Worm (Caenorhabditis elegans) whole organism, early embryonic: ENCODE measurements around the gene col-115.

Experiments
- B0310.2 ChIP-seq: sonication (generic microtip); optimal IDR thresholded peaks from 2 replicates; lab custom pipeline; 2016; ENCODE audit warnings: mild to moderate bottlenecking, missing genetic modification characterization, missing compliant biosample characterization
- F13C5.2 ChIP-seq: sonication (generic microtip); optimal IDR thresholded peaks from 2 replicates; lab custom pipeline; 2017; ENCODE audit warnings: mild to moderate bottlenecking, missing genetic modification characterization, inconsistent platforms, missing compliant biosample characterization
- aly-1 ChIP-seq: sonication (generic microtip); optimal IDR thresholded peaks from 2 replicates; lab custom pipeline; 2016; ENCODE audit warnings: missing genetic modification characterization, missing compliant biosample characterization
- ama-1 ChIP-seq: fragments of 150-350 bp; optimal IDR thresholded peaks from 2 replicates; lab custom pipeline; 2014
- ceh-13 ChIP-seq: fragments of 200-800 bp; sonication (Bioruptor generic); optimal IDR thresholded peaks from 2 replicates; lab custom pipeline; 2018; ENCODE audit warnings: mild to moderate bottlenecking, missing genetic modification characterization, missing compliant biosample characterization
- ceh-36 ChIP-seq: sonication (generic microtip); optimal IDR thresholded peaks from 2 replicates; lab custom pipeline; 2016; ENCODE audit warnings: missing genetic modification characterization, inconsistent platforms, missing compliant biosample characterization
- ets-7 ChIP-seq: sonication (generic microtip); optimal IDR thresholded peaks from 2 replicates; lab custom pipeline; 2016; ENCODE audit warnings: missing genotype, missing genetic modification characterization, missing compliant biosample characterization
- flt-1 ChIP-seq: fragments of 200-800 bp; sonication (Bioruptor generic); IDR thresholded peaks from 2 replicates; pipeline ENCODE4 v1.3.6; 2022; ENCODE audit warnings: missing genetic modification characterization, missing compliant biosample characterization
- hmbx-1 ChIP-seq: sonication (generic microtip); optimal IDR thresholded peaks from 2 replicates; lab custom pipeline; 2016; ENCODE audit warnings: mild to moderate bottlenecking, missing genetic modification characterization, missing compliant biosample characterization
- hmg-4 ChIP-seq: fragments of 200-800 bp; sonication (Bioruptor generic); optimal IDR thresholded peaks from 2 replicates; lab custom pipeline; 2018; ENCODE audit warnings: mild to moderate bottlenecking, missing genetic modification characterization, missing compliant biosample characterization
- pes-1 ChIP-seq: fragments of 200-800 bp; sonication (Bioruptor generic); IDR thresholded peaks from 2 replicates; pipeline ENCODE4 v1.3.6; 2022; ENCODE audit warnings: missing genetic modification reagents, missing genetic modification characterization, missing compliant biosample characterization
- scrt-1 ChIP-seq: fragments of 200-800 bp; sonication (Bioruptor generic); IDR thresholded peaks from 2 replicates; pipeline ENCODE4 v1.3.6; 2022; ENCODE audit warnings: missing genetic modification characterization, missing compliant biosample characterization
- sea-1 ChIP-seq: fragments of 200-800 bp; sonication (Bioruptor generic); conservative IDR thresholded peaks from 2 replicates; pipeline ENCODE4 v1.3.6; 2022; ENCODE audit warnings: missing genetic modification characterization, missing compliant biosample characterization
- tbx-11 ChIP-seq: fragments of 200-800 bp; sonication (Bioruptor generic); IDR thresholded peaks from 2 replicates; pipeline ENCODE4 v1.3.6; 2022; ENCODE audit warnings: missing genetic modification characterization, missing compliant biosample characterization
- tbx-37 ChIP-seq: fragments of 200-800 bp; sonication (Bioruptor generic); conservative IDR thresholded peaks from 2 replicates; pipeline ENCODE4 v1.3.6; 2022; ENCODE audit warnings: missing genetic modification reagents, missing genetic modification characterization, missing compliant biosample characterization
- tra-4 ChIP-seq: sonication (generic microtip); optimal IDR thresholded peaks from 2 replicates; lab custom pipeline; 2017; ENCODE audit warnings: missing genetic modification characterization, missing compliant biosample characterization

Gene col-115

ce11 chrIV:8000763-8001162 is 12.3 kb downstream of the col-115 start:
- TF ChIP-seq tbx-11 (GFP tag; lab: Robert Waterston, UW) = no peak
- peak; percentile 53 for TF ChIP-seq ceh-36

- TF ChIP-seq tbx-37 (GFP tag; lab: Robert Waterston, UW) (no peak), ceh-36 (no peak), B0310.2 (tag; lab: Kevin White, UChicago) (no peak), flt-1 (no peak), ama-1 (lab: Kevin White, UChicago) (no peak)
Measured at ce11 chrIV:8004019-8004418, 15.5 kb downstream of the col-115 start, which contains the start of gene rig-4. TSS of gene rig-4 (minus strand) at chrIV:8004119.

ce11 chrIV:8005376-8005775 is 16.9 kb downstream of the col-115 start:
- no peak for TF ChIP-seq pes-1 (GFP tag; lab: Robert Waterston, UW)
- no peak for TF ChIP-seq aly-1
- no peak for TF ChIP-seq F13C5.2 (tag; lab: Kevin White, UChicago)
- TF ChIP-seq tbx-37 (GFP tag; lab: Robert Waterston, UW) = no peak

ce11 chrIV:8006161-8006560 is 17.7 kb downstream of the col-115 start:
- TF ChIP-seq sea-1 (GFP tag; lab: Robert Waterston, UW) (no peak), tbx-11 (GFP tag; lab: Robert Waterston, UW) (no peak), F13C5.2 (tag; lab: Kevin White, UChicago) (no peak), ets-7 (tag; lab: Kevin White, UChicago) (no peak), ama-1 (lab: Kevin White, UChicago) (no peak)

- no peak for TF ChIP-seq hmbx-1 (tag; lab: Kevin White, UChicago)
- TF ChIP-seq flt-1 = no peak
- TF ChIP-seq aly-1 = no peak
- no peak for TF ChIP-seq tra-4
- TF ChIP-seq sea-1 (GFP tag; lab: Robert Waterston, UW) = no peak
- TF ChIP-seq ets-7 (tag; lab: Kevin White, UChicago) = no peak
- no peak for TF ChIP-seq tbx-11 (GFP tag; lab: Robert Waterston, UW)
- TF ChIP-seq B0310.2 (tag; lab: Kevin White, UChicago) = no peak
- no peak for TF ChIP-seq scrt-1 (GFP tag; lab: Robert Waterston, UW)
- TF ChIP-seq ama-1 (lab: Kevin White, UChicago) = no peak
- no peak for TF ChIP-seq hmg-4
- no peak for TF ChIP-seq pes-1 (GFP tag; lab: Robert Waterston, UW)
- no peak for TF ChIP-seq F13C5.2 (tag; lab: Kevin White, UChicago)
- no peak for TF ChIP-seq ceh-36
- no peak for TF ChIP-seq tbx-37 (GFP tag; lab: Robert Waterston, UW)
Measured at ce11 chrIV:8007549-8007948, 19.1 kb downstream of the col-115 start.

- peak; percentile 73 for TF ChIP-seq hmg-4
- no peak for TF ChIP-seq ceh-36
- TF ChIP-seq tbx-11 (GFP tag; lab: Robert Waterston, UW) = 0 out of 2 replicates have a peak, but pooled peaks have one; percentile 6
- TF ChIP-seq sea-1 (GFP tag; lab: Robert Waterston, UW) = no peak
- peak; percentile 2 for TF ChIP-seq F13C5.2 (tag; lab: Kevin White, UChicago)
- no peak for TF ChIP-seq ama-1 (lab: Kevin White, UChicago)
- no peak for TF ChIP-seq B0310.2 (tag; lab: Kevin White, UChicago)
- TF ChIP-seq scrt-1 (GFP tag; lab: Robert Waterston, UW) = 0 out of 2 replicates have a peak, but pooled peaks have one; percentile 6
- TF ChIP-seq pes-1 (GFP tag; lab: Robert Waterston, UW) = no peak
- TF ChIP-seq ceh-13 (GFP tag; lab: Kevin White, UChicago) = no peak
Measured at ce11 chrIV:8008137-8008536, 19.7 kb downstream of the col-115 start.

- TF ChIP-seq hmg-4 (peak; percentile 45), ama-1 (lab: Kevin White, UChicago) (no peak), tra-4 (no peak), F13C5.2 (tag; lab: Kevin White, UChicago) (no peak), scrt-1 (GFP tag; lab: Robert Waterston, UW) (no peak)
Measured at ce11 chrIV:8009374-8009773, 20.9 kb downstream of the col-115 start.

ce11 chrIV:8010521-8010920 is 22.0 kb downstream of the col-115 start:
- TF ChIP-seq scrt-1 (GFP tag; lab: Robert Waterston, UW) = no peak
- TF ChIP-seq hmbx-1 (tag; lab: Kevin White, UChicago) = no peak
- TF ChIP-seq ceh-36 = no peak
- no peak for TF ChIP-seq B0310.2 (tag; lab: Kevin White, UChicago)
- no peak for TF ChIP-seq flt-1

ce11 chrIV:8012330-8012729 is 23.8 kb downstream of the col-115 start, which contains the start of gene Y42H9B.3:
TSS of gene Y42H9B.3 (minus strand) at chrIV:8012430.
- TF ChIP-seq tbx-37 (GFP tag; lab: Robert Waterston, UW) = no peak

- no peak for TF ChIP-seq ceh-36
Measured at ce11 chrIV:8013849-8014248, 25.4 kb downstream of the col-115 start, which contains the start of gene C26B2.8. TSS of gene C26B2.8 (plus strand) at chrIV:8014149.
